Worm (Caenorhabditis elegans) whole organism, young adult: ENCODE results near the gene srbc-57.

Experiments
- B0019.2 ChIP-seq: fragments of 200-800 bp; sonication (Bioruptor generic); conservative IDR thresholded peaks from 2 replicates; pipeline ENCODE4 v1.3.6; 2022; ENCODE audit warnings: missing genetic modification reagents, missing genetic modification characterization, missing compliant biosample characterization
- F10E7.11 ChIP-seq: sonication (generic microtip); optimal IDR thresholded peaks from 2 replicates; lab custom pipeline; 2017; ENCODE audit warnings: mild to moderate bottlenecking, missing genetic modification characterization, moderate library complexity, missing compliant biosample characterization
- attf-3 ChIP-seq: fragments of 200-800 bp; sonication (Bioruptor generic); conservative IDR thresholded peaks from 2 replicates; pipeline ENCODE4 v1.3.6; 2022; ENCODE audit warnings: missing genetic modification reagents, missing genetic modification characterization, missing compliant biosample characterization
- attf-5 ChIP-seq: fragments of 200-800 bp; sonication (Bioruptor generic); optimal IDR thresholded peaks from 2 replicates; lab custom pipeline; 2018; ENCODE audit warnings: mild to moderate bottlenecking, missing genetic modification characterization, missing compliant biosample characterization
- ccch-3 ChIP-seq: fragments of 200-800 bp; sonication (Bioruptor generic); optimal IDR thresholded peaks from 2 replicates; lab custom pipeline; 2018; ENCODE audit warnings: mild to moderate bottlenecking, missing genetic modification characterization, missing compliant biosample characterization
- ceh-40 ChIP-seq: fragments of 200-800 bp; sonication (Bioruptor generic); IDR thresholded peaks from 2 replicates; pipeline ENCODE4 v1.3.6; 2022; ENCODE audit warnings: missing genetic modification characterization, missing compliant biosample characterization
- chd-7 ChIP-seq: sonication (generic microtip); optimal IDR thresholded peaks from 2 replicates; lab custom pipeline; 2016; ENCODE audit warnings: mild to moderate bottlenecking, missing genetic modification characterization, moderate library complexity, missing compliant biosample characterization
- efl-1 ChIP-seq: fragments of 150-350 bp; optimal IDR thresholded peaks from 2 replicates; lab custom pipeline; 2014; ENCODE audit warnings: missing biosample characterization, missing genetic modification reagents, missing genetic modification characterization
- him-1 ChIP-seq: sonication (generic microtip); optimal IDR thresholded peaks from 2 replicates; lab custom pipeline; 2016; ENCODE audit warnings: missing genotype, missing genetic modification reagents, missing genetic modification characterization, missing compliant biosample characterization
- mcd-1 ChIP-seq: fragments of 200-800 bp; sonication (Bioruptor generic); IDR thresholded peaks from 2 replicates; pipeline ENCODE4 v1.3.6; 2022; ENCODE audit warnings: missing genetic modification reagents, missing genetic modification characterization, missing compliant biosample characterization
- sdz-38 ChIP-seq: sonication (generic microtip); optimal IDR thresholded peaks from 2 replicates; lab custom pipeline; 2016; ENCODE audit warnings: missing genotype, missing genetic modification characterization, missing compliant biosample characterization
- snpc-4 ChIP-seq, 5 experiments: fragments of 150-350 bp in 1 of 5; sonication (generic microtip) in 4 of 5; optimal IDR thresholded peaks; 2 replicates each; lab custom pipeline; 2014 to 2018; ENCODE audit warnings: missing genetic modification characterization in 5 of 5, missing biosample characterization in 3 of 5, antibody characterized with exemption in 2 of 5, mild to moderate bottlenecking in 2 of 5, missing compliant biosample characterization in 2 of 5, missing genotype in 2 of 5, moderate library complexity in 2 of 5, missing genetic modification reagents in 1 of 5
- tbx-9 ChIP-seq: sonication (generic microtip); optimal IDR thresholded peaks from 2 replicates; lab custom pipeline; 2016; ENCODE audit warnings: borderline replicate concordance, missing genetic modification characterization, inconsistent platforms, missing compliant biosample characterization
- unc-130 ChIP-seq: sonication (generic microtip); optimal IDR thresholded peaks from 2 replicates; lab custom pipeline; 2016; ENCODE audit warnings: missing genetic modification reagents, missing genetic modification characterization, missing compliant biosample characterization

ce11 chrV:446988-447387 lies 21.4 kb downstream of the srbc-57 start:
- TF ChIP-seq F10E7.11 (tag; lab: Kevin White, UChicago) (no peak), chd-7 (tag; lab: Kevin White, UChicago) (no peak), B0019.2 (GFP tag; lab: Robert Waterston, UW) (no peak), snpc-4 (GFP tag; optimal IDR thresholded peaks at IDR 0.05; lab: Kevin White, UChicago) (no peak), snpc-4 (tag; optimal IDR thresholded peaks at IDR 0.05; lab: Kevin White, UChicago) (no peak), ccch-3 (GFP tag; lab: Kevin White, UChicago) (no peak), efl-1 (GFP tag; lab: Kevin White, UChicago) (no peak), unc-130 (GFP tag; lab: Kevin White, UChicago) (no peak), sdz-38 (tag; lab: Kevin White, UChicago) (no peak), attf-3 (GFP tag; lab: Robert Waterston, UW) (no peak), tbx-9 (tag; lab: Kevin White, UChicago) (no peak), ceh-40 (GFP tag; lab: Robert Waterston, UW) (no peak), him-1 (tag; lab: Kevin White, UChicago) (no peak), mcd-1 (GFP tag; lab: Robert Waterston, UW) (no peak), attf-5 (GFP tag; lab: Kevin White, UChicago) (no peak)
